Worm (Caenorhabditis elegans) whole organism, early embryonic: ENCODE data around the gene elli-1.
"Not testable (repeated sequence)": the region's sequence is repeated elsewhere in the genome, so short reads cannot be mapped to it uniquely, and the experiment has no call there.

ENCODE experiments used
- B0310.2 ChIP-seq: sonication (generic microtip); optimal IDR thresholded peaks from 2 replicates; lab custom pipeline; 2016; ENCODE audit warnings: mild to moderate bottlenecking, missing genetic modification characterization, missing compliant biosample characterization
- F13C5.2 ChIP-seq: sonication (generic microtip); optimal IDR thresholded peaks from 2 replicates; lab custom pipeline; 2017; ENCODE audit warnings: mild to moderate bottlenecking, missing genetic modification characterization, inconsistent platforms, missing compliant biosample characterization
- aly-1 ChIP-seq: sonication (generic microtip); optimal IDR thresholded peaks from 2 replicates; lab custom pipeline; 2016; ENCODE audit warnings: missing genetic modification characterization, missing compliant biosample characterization
- ama-1 ChIP-seq: fragments of 150-350 bp; optimal IDR thresholded peaks from 2 replicates; lab custom pipeline; 2014
- ceh-13 ChIP-seq: fragments of 200-800 bp; sonication (Bioruptor generic); optimal IDR thresholded peaks from 2 replicates; lab custom pipeline; 2018; ENCODE audit warnings: mild to moderate bottlenecking, missing genetic modification characterization, missing compliant biosample characterization
- ceh-36 ChIP-seq: sonication (generic microtip); optimal IDR thresholded peaks from 2 replicates; lab custom pipeline; 2016; ENCODE audit warnings: missing genetic modification characterization, inconsistent platforms, missing compliant biosample characterization
- ets-7 ChIP-seq: sonication (generic microtip); optimal IDR thresholded peaks from 2 replicates; lab custom pipeline; 2016; ENCODE audit warnings: missing genotype, missing genetic modification characterization, missing compliant biosample characterization
- flt-1 ChIP-seq: fragments of 200-800 bp; sonication (Bioruptor generic); IDR thresholded peaks from 2 replicates; pipeline ENCODE4 v1.3.6; 2022; ENCODE audit warnings: missing genetic modification characterization, missing compliant biosample characterization
- hmbx-1 ChIP-seq: sonication (generic microtip); optimal IDR thresholded peaks from 2 replicates; lab custom pipeline; 2016; ENCODE audit warnings: mild to moderate bottlenecking, missing genetic modification characterization, missing compliant biosample characterization
- hmg-4 ChIP-seq: fragments of 200-800 bp; sonication (Bioruptor generic); optimal IDR thresholded peaks from 2 replicates; lab custom pipeline; 2018; ENCODE audit warnings: mild to moderate bottlenecking, missing genetic modification characterization, missing compliant biosample characterization
- hnd-1 ChIP-seq: sonication (generic microtip); optimal IDR thresholded peaks from 2 replicates; lab custom pipeline; 2016; ENCODE audit warnings: missing genetic modification characterization, missing compliant biosample characterization
- pes-1 ChIP-seq: fragments of 200-800 bp; sonication (Bioruptor generic); IDR thresholded peaks from 2 replicates; pipeline ENCODE4 v1.3.6; 2022; ENCODE audit warnings: missing genetic modification reagents, missing genetic modification characterization, missing compliant biosample characterization
- scrt-1 ChIP-seq: fragments of 200-800 bp; sonication (Bioruptor generic); IDR thresholded peaks from 2 replicates; pipeline ENCODE4 v1.3.6; 2022; ENCODE audit warnings: missing genetic modification characterization, missing compliant biosample characterization
- sea-1 ChIP-seq: fragments of 200-800 bp; sonication (Bioruptor generic); conservative IDR thresholded peaks from 2 replicates; pipeline ENCODE4 v1.3.6; 2022; ENCODE audit warnings: missing genetic modification characterization, missing compliant biosample characterization
- tbx-11 ChIP-seq: fragments of 200-800 bp; sonication (Bioruptor generic); IDR thresholded peaks from 2 replicates; pipeline ENCODE4 v1.3.6; 2022; ENCODE audit warnings: missing genetic modification characterization, missing compliant biosample characterization
- tbx-37 ChIP-seq: fragments of 200-800 bp; sonication (Bioruptor generic); conservative IDR thresholded peaks from 2 replicates; pipeline ENCODE4 v1.3.6; 2022; ENCODE audit warnings: missing genetic modification reagents, missing genetic modification characterization, missing compliant biosample characterization
- tra-4 ChIP-seq: sonication (generic microtip); optimal IDR thresholded peaks from 2 replicates; lab custom pipeline; 2017; ENCODE audit warnings: missing genetic modification characterization, missing compliant biosample characterization

elli-1 gene

DNA sequence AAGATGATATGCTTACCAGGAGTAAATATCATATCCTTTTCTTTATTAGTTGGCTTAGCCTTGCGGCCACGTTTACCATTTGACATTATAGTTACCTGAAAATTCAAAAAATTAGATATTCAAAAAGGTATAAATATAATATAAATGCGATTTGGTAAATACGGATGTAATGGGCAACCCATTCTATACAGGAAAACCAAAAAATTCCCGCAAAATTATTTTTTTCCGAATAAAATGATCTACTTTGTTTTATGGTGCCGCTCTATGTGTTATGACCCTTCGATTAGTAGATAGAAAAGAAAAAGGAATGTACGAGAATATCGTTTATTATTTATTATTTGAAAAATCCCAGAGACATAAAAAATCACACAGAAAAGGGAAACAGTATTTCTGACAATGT, at the start of gene elli-1:
Gene elli-1 (minus strand): TSS at position 101 of the 400 bp plus-strand sequence.
- TF ChIP-seq F13C5.2 (no peak), sea-1 (GFP tag; lab: Robert Waterston, UW) (no peak), ama-1 (no peak), B0310.2 (no peak), ets-7 (no peak), tbx-37 (no peak), scrt-1 (GFP tag; lab: Robert Waterston, UW) (no peak), tra-4 (tag; lab: Kevin White, UChicago) (no peak), hnd-1 (tag; lab: Kevin White, UChicago) (no peak)

DNA sequence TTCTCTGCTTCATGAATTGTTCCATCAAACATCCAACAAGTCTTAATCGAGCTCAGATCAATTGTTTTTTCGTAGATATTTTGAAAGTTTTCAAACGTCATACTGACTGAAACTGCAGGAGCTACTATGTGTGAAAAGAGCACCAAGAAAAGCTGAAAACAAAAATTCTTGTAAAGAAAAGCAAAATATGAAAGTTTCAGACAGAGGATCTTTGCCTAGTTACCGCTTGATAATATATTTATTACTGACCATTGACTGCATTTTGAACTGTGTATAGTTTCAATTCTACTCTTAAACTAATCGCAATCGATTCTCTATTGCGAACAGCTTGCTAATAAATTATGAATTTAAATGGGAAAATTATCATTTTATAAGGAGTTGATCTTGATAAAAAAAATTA, 43.6 kb upstream of the elli-1 start, which contains the start of gene clec-182:
Gene clec-182 (minus strand): TSS at position 101 of the 400 bp plus-strand sequence.
- no peak for TF ChIP-seq ets-7
- TF ChIP-seq hnd-1 (tag; lab: Kevin White, UChicago), result no peak
- TF ChIP-seq ceh-13, result no peak
- no peak for TF ChIP-seq hmbx-1 (tag; lab: Kevin White, UChicago)
- TF ChIP-seq scrt-1 (GFP tag; lab: Robert Waterston, UW), result no peak
- no peak for TF ChIP-seq ama-1
- TF ChIP-seq sea-1 (GFP tag; lab: Robert Waterston, UW), result no peak
- TF ChIP-seq ceh-36, result no peak
- TF ChIP-seq tbx-37, result no peak

DNA sequence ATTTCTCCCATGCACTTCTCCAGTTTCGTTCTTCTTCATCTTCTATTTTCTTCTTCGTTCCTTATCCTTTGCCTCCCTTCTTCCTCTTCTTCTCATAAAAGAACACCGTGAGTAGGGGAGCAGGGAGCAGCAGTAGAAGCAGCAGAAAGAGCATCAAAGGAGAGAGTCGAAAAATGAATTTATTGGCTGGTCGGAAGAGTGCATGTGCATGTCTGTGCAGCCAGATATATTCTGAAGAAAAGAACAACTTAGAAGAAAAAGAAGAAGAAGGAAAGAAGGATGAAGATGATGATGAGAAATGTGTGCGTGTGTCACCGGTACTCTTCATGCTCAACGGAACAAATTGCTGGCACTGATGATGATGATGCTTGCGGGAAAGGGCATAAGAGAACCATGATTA, 41.6 kb upstream of the elli-1 start:
- TF ChIP-seq hmbx-1 (tag; lab: Kevin White, UChicago), result no peak
- TF ChIP-seq B0310.2, result no peak

DNA sequence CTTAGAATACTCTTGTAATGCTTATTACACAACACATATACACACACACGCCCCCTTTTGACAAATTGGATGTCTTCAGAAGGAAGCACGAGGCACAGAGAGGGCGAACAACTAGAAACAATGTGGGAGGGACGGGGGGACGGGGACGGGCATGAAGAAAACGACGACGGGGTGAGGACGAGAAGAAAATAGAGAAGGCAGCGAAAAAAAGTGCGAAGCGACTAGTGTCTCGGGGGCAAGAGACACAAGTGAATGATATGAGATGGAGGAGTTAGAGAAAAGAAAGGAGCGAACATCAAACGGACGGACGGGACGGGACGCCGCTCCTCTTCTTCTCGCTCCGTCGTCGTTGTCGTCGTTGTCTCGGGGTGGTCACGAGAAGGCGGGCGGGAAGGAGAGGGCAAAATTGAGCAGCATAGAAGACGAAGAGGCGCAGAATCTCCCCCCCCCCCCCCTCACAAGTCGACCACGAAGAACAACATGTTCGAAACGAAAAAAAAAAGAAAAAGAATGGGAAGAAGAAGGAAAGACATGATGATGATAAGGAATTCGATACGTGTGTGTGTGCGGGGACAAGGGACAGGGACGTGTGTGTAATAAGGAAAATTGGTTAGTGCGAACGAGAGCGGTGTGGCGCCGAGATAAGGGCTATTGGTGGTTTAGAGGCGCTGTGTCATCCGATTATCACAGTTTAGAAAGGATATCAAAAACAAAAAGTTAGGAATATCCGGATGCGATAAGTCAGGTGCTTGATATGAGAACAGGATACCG, 40.5 kb upstream of the elli-1 start:
- TF ChIP-seq ama-1, result no peak
- no peak for TF ChIP-seq sea-1 (GFP tag; lab: Robert Waterston, UW)
- TF ChIP-seq hmg-4 (GFP tag; lab: Kevin White, UChicago), result no peak
- no peak for TF ChIP-seq tra-4 (tag; lab: Kevin White, UChicago)
- TF ChIP-seq tbx-11 (GFP tag; lab: Robert Waterston, UW), result no peak
- no peak for TF ChIP-seq ceh-13
- no peak for TF ChIP-seq hnd-1 (tag; lab: Kevin White, UChicago)
- TF ChIP-seq pes-1 (GFP tag; lab: Robert Waterston, UW), result no peak
- no peak for TF ChIP-seq B0310.2
- TF ChIP-seq scrt-1 (GFP tag; lab: Robert Waterston, UW), result no peak
- TF ChIP-seq flt-1 (GFP tag; lab: Robert Waterston, UW), result no peak
- TF ChIP-seq aly-1 (tag; lab: Kevin White, UChicago), result no peak
- TF ChIP-seq tbx-37, result no peak
- TF ChIP-seq ets-7, result no peak
- no peak for TF ChIP-seq hmbx-1 (tag; lab: Kevin White, UChicago)
- no peak for TF ChIP-seq ceh-36
- no peak for TF ChIP-seq F13C5.2

DNA sequence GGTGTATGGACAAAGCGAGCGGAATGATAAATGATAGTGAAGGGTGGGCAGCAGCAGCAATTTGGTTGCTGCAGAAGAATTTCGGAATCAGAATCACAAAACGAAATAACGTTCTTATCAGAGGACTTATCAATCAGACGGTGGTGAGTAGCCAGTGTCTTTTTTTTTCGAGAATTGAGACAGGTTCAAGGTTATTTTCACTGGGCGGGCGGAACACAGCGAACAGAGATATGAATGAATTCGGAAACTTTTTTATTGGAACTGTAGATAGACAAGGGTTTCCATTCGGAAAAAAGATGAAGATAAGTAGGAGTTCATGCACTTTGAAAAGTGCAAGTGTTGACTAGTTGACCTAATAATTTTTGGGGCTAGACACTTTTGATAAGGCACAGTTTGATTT, 38.6 kb upstream of the elli-1 start:
- no peak for TF ChIP-seq sea-1 (GFP tag; lab: Robert Waterston, UW)
- TF ChIP-seq B0310.2, result no peak
- no peak for TF ChIP-seq F13C5.2
- TF ChIP-seq ets-7, result no peak
- TF ChIP-seq hmg-4 (GFP tag; lab: Kevin White, UChicago), result no peak
- no peak for TF ChIP-seq tra-4 (tag; lab: Kevin White, UChicago)
- no peak for TF ChIP-seq aly-1 (tag; lab: Kevin White, UChicago)
- no peak for TF ChIP-seq hmbx-1 (tag; lab: Kevin White, UChicago)
- TF ChIP-seq pes-1 (GFP tag; lab: Robert Waterston, UW), result no peak

DNA sequence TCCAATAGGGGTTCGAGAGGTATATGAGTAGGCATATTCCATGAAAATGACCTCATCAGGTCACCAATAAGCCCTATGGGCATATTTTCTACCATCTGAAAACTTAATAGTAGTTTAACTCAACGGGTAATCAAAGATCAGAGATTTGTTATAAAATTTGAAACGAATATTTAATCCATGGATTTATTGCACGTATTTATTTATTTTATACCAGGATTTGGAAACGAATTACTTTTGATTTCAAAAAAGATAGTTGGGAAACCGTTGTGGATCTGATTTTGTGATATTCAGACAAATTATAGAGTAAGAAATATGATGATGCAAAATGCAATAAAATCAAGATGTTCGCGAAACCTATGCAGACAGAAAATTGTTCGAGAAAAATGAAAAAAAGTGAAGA, 38.2 kb upstream of the elli-1 start, which contains the start of gene C33D9.3:
Gene C33D9.3 (minus strand): TSS at position 101 of the 400 bp plus-strand sequence.
- no peak for TF ChIP-seq ama-1
- TF ChIP-seq ceh-13, result no peak
- TF ChIP-seq pes-1 (GFP tag; lab: Robert Waterston, UW), result no peak
- TF ChIP-seq hmbx-1 (tag; lab: Kevin White, UChicago), result no peak
- TF ChIP-seq aly-1 (tag; lab: Kevin White, UChicago), result no peak
- TF ChIP-seq ceh-36, result no peak
- no peak for TF ChIP-seq tra-4 (tag; lab: Kevin White, UChicago)

DNA sequence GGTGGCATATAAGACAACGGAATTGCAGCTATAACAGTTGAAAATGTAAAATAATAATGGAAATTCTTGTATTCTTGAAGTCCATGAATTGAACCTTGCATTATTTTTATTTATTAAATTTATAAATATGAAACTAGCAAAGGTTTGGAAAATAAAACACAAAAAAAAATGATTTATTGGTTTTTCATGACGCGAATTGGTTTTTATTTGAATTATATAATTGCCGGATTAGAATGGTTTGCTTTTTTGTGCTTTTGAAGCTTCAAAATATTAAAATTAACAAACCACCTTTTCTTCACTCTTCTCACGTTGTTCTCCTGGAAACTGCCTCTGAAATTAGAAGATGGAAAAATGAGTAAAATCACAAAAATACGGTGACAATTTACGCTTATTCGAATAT, 35.5 kb upstream of the elli-1 start, which contains the start of gene sru-35:
Gene sru-35 (minus strand): TSS at position 101 of the 400 bp plus-strand sequence.
- no peak for TF ChIP-seq sea-1 (GFP tag; lab: Robert Waterston, UW)
- TF ChIP-seq B0310.2, result no peak
- TF ChIP-seq hmbx-1 (tag; lab: Kevin White, UChicago), result no peak
- TF ChIP-seq pes-1 (GFP tag; lab: Robert Waterston, UW), result no peak
- TF ChIP-seq aly-1 (tag; lab: Kevin White, UChicago), result no peak
- TF ChIP-seq F13C5.2, result no peak
- no peak for TF ChIP-seq hnd-1 (tag; lab: Kevin White, UChicago)
- TF ChIP-seq ceh-13, result no peak
- TF ChIP-seq tbx-37, result no peak
- TF ChIP-seq ets-7, result no peak
- TF ChIP-seq ama-1, result no peak
- TF ChIP-seq tra-4 (tag; lab: Kevin White, UChicago), result no peak
- TF ChIP-seq tbx-11 (GFP tag; lab: Robert Waterston, UW), result no peak
- TF ChIP-seq hmg-4 (GFP tag; lab: Kevin White, UChicago), result no peak
- TF ChIP-seq scrt-1 (GFP tag; lab: Robert Waterston, UW), result no peak
- TF ChIP-seq ceh-36, result no peak
- TF ChIP-seq flt-1 (GFP tag; lab: Robert Waterston, UW), result no peak

DNA sequence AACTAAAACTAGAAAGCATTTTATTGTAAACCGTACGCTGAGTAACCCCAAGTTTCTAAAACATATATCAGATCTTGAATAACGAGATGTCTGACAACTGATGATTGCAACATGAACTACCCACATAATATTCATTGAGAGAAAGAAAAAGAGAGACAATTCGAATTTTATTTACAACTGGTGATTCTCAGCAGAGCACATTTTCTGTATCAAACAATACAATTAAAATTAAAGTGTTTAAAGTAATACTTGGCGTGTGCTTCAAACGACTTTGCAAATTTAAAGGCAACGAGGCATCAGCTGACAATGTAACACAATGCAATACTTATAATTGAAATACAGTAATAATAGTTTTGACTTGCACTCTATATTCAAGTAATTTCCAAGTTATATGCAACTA, 33.4 kb upstream of the elli-1 start, which contains the start of gene C33D9.10:
Gene C33D9.10 (minus strand): TSS at position 101 of the 400 bp plus-strand sequence.
- TF ChIP-seq tra-4 (tag; lab: Kevin White, UChicago); scrt-1 (GFP tag; lab: Robert Waterston, UW); tbx-11 (GFP tag; lab: Robert Waterston, UW): not testable (repeated sequence)
